Worm (Caenorhabditis elegans): ENCODE results near the gene fipr-28.
"Not testable (repeated sequence)": the region's sequence is repeated elsewhere in the genome, so short reads cannot be mapped to it uniquely, and the experiment has no call there.

DNA sequence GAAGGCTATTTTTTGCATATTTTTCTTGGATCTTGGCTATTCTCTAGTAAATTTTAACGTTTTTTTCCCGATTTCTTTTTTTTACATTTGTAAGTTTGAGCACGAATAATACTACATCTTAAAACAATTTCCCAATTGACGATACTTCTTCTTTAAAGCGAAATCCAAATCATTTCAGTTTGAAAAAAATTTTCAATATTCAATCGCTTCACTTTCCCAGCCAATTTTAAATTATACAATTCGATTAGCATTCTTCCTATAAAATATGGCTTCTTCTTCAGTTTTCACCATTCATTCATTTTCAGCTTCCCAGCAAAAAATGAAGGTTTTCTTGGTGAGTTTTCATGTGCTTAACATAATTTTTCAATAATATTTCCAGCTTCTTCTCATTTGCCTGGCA is 1.9 kb upstream of the fipr-28 start, which contains the start of gene fip-7:
- not testable (repeated sequence) for TF ChIP-seq tbx-11 (GFP tag; IDR thresholded peaks at IDR 0.05); aly-1 (tag; optimal IDR thresholded peaks at IDR 0.05); pes-1 (GFP tag; IDR thresholded peaks at IDR 0.05); tra-4 (tag; optimal IDR thresholded peaks at IDR 0.05); B0310.2 (tag; optimal IDR thresholded peaks at IDR 0.05)

Data from whole organism, early embryonic.